Worm (Caenorhabditis elegans) whole organism, L1 larva: ENCODE data around the gene W09D6.4.

ENCODE experiments used
- C04F5.9 ChIP-seq: sonication (generic microtip); optimal IDR thresholded peaks from 2 replicates; lab custom pipeline; 2016; ENCODE audit warnings: missing genetic modification characterization, missing compliant biosample characterization
- F16B12.6 ChIP-seq: fragments of 150-350 bp; optimal IDR thresholded peaks from 2 replicates; lab custom pipeline; 2014; ENCODE audit warnings: missing biosample characterization, missing genetic modification characterization
- aha-1 ChIP-seq: fragments of 150-350 bp; optimal IDR thresholded peaks from 2 replicates; lab custom pipeline; 2014; ENCODE audit warnings: missing biosample characterization, missing genetic modification characterization
- ama-1 ChIP-seq: fragments of 150-350 bp; optimal IDR thresholded peaks from 2 replicates; lab custom pipeline; 2014
- ceh-63 ChIP-seq: fragments of 200-800 bp; sonication (Bioruptor generic); optimal IDR thresholded peaks from 2 replicates; lab custom pipeline; 2018; ENCODE audit warnings: mild to moderate bottlenecking, missing genetic modification characterization, missing compliant biosample characterization
- ceh-8 ChIP-seq: fragments of 200-800 bp; sonication (Bioruptor generic); optimal IDR thresholded peaks from 2 replicates; lab custom pipeline; 2018; ENCODE audit warnings: mild to moderate bottlenecking, missing genetic modification characterization, moderate library complexity, missing compliant biosample characterization
- ceh-82 ChIP-seq, 3 experiments: fragments of 150-350 bp in 1 of 3; sonication (generic microtip) in 2 of 3; optimal IDR thresholded peaks; 2 replicates each; lab custom pipeline; 2014 to 2017; ENCODE audit warnings: missing biosample characterization in 3 of 3, missing genetic modification characterization in 3 of 3
- ceh-88 ChIP-seq: fragments of 200-800 bp; sonication (Bioruptor generic); IDR thresholded peaks from 2 replicates; pipeline ENCODE4 v1.3.6; 2022; ENCODE audit warnings: missing genetic modification characterization, missing compliant biosample characterization
- ceh-90 ChIP-seq: sonication (generic microtip); optimal IDR thresholded peaks from 2 replicates; lab custom pipeline; 2016; ENCODE audit warnings: missing genetic modification characterization, missing compliant biosample characterization
- dpl-1 ChIP-seq, 3 experiments: fragments of 150-350 bp in 2 of 3; sonication (generic microtip) in 1 of 3; optimal IDR thresholded peaks; 2 replicates each; lab custom pipeline; 2014 to 2017; ENCODE audit warnings: missing biosample characterization in 3 of 3, missing genetic modification characterization in 3 of 3, missing genetic modification reagents in 3 of 3
- efl-1 ChIP-seq, 4 experiments: fragments of 150-350 bp; optimal IDR thresholded peaks in 3 of 4; peaks in 1 of 4; 1 replicate in 1 of 4; 2 replicates in 3 of 4; lab custom pipeline; 2014; ENCODE audit warnings: missing biosample characterization in 2 of 4, missing genetic modification characterization in 2 of 4, missing genetic modification reagents in 2 of 4
- egl-13 ChIP-seq: sonication (generic microtip); optimal IDR thresholded peaks from 2 replicates; lab custom pipeline; 2016; ENCODE audit warnings: missing genotype, missing genetic modification reagents, missing genetic modification characterization, missing compliant biosample characterization
- elt-2 ChIP-seq: sonication (generic microtip); optimal IDR thresholded peaks from 2 replicates; lab custom pipeline; 2016; ENCODE audit warnings: missing genetic modification characterization, mild to moderate bottlenecking, inconsistent platforms, missing compliant biosample characterization, missing genetic modification reagents
- elt-3 ChIP-seq, 6 experiments: fragments of 150-350 bp in 1 of 6; sonication (generic microtip); optimal IDR thresholded peaks; 2 replicates each; lab custom pipeline; 2017 to 2018; ENCODE audit warnings: missing biosample characterization in 6 of 6, missing genetic modification characterization in 6 of 6, inconsistent platforms in 1 of 6
- ets-5 ChIP-seq: fragments of 200-800 bp; sonication (Bioruptor generic); IDR thresholded peaks from 2 replicates; pipeline ENCODE4 v1.3.6; 2022; ENCODE audit warnings: missing genetic modification characterization, missing compliant biosample characterization
- fkh-10 ChIP-seq: sonication (generic microtip); optimal IDR thresholded peaks from 2 replicates; lab custom pipeline; 2017; ENCODE audit warnings: missing biosample characterization, missing genetic modification reagents, missing genetic modification characterization
- fkh-4 ChIP-seq: sonication (generic microtip); optimal IDR thresholded peaks from 2 replicates; lab custom pipeline; 2016; ENCODE audit warnings: missing compliant biosample characterization, missing genetic modification characterization, borderline replicate concordance
- fkh-8 ChIP-seq: sonication (generic microtip); optimal IDR thresholded peaks from 2 replicates; lab custom pipeline; 2016; ENCODE audit warnings: mild to moderate bottlenecking, missing genetic modification characterization, missing compliant biosample characterization
- grh-1 ChIP-seq: fragments of 200-800 bp; sonication (Bioruptor generic); IDR thresholded peaks from 2 replicates; pipeline ENCODE4 v1.3.6; 2022; ENCODE audit warnings: missing genetic modification reagents, missing genetic modification characterization, missing compliant biosample characterization
- hlh-4 ChIP-seq: sonication (generic microtip); optimal IDR thresholded peaks from 2 replicates; lab custom pipeline; 2016; ENCODE audit warnings: mild to moderate bottlenecking, missing genetic modification characterization, missing compliant biosample characterization
- irx-1 ChIP-seq: sonication (generic microtip); optimal IDR thresholded peaks from 2 replicates; lab custom pipeline; 2016; ENCODE audit warnings: missing genetic modification characterization, missing compliant biosample characterization
- isw-1 ChIP-seq: fragments of 200-800 bp; sonication (Bioruptor generic); IDR thresholded peaks from 2 replicates; pipeline ENCODE4 v1.3.6; 2022; ENCODE audit warnings: missing genetic modification characterization, missing compliant biosample characterization
- jun-1 ChIP-seq: fragments of 150-350 bp; optimal IDR thresholded peaks from 2 replicates; lab custom pipeline; 2014; ENCODE audit warnings: missing biosample characterization, missing genetic modification reagents, missing genetic modification characterization
- lin-13 ChIP-seq: fragments of 150-350 bp; optimal IDR thresholded peaks from 2 replicates; lab custom pipeline; 2014; ENCODE audit warnings: missing biosample characterization, missing genetic modification reagents, missing genetic modification characterization
- lin-14 ChIP-seq: fragments of 200-800 bp; sonication (Bioruptor generic); optimal IDR thresholded peaks from 2 replicates; lab custom pipeline; 2018; ENCODE audit warnings: mild to moderate bottlenecking, missing genetic modification characterization, moderate library complexity, missing compliant biosample characterization
- lin-15B ChIP-seq: fragments of 150-350 bp; sonication (generic microtip); optimal IDR thresholded peaks from 3 replicates; lab custom pipeline; 2014; ENCODE audit warnings: missing biosample characterization, missing genetic modification characterization
- lin-39 ChIP-seq: fragments of 150-350 bp; optimal IDR thresholded peaks from 2 replicates; lab custom pipeline; 2014; ENCODE audit warnings: missing biosample characterization, missing genetic modification reagents, missing genetic modification characterization
- lir-3 ChIP-seq: sonication (generic microtip); optimal IDR thresholded peaks from 2 replicates; lab custom pipeline; 2016; ENCODE audit warnings: mild to moderate bottlenecking, missing genetic modification characterization, moderate library complexity, missing compliant biosample characterization; ENCODE audit not compliant: poor library complexity
- lsy-2 ChIP-seq, 2 experiments: fragments of 150-350 bp; optimal IDR thresholded peaks; 2 replicates each; lab custom pipeline; 2014; ENCODE audit warnings: missing biosample characterization in 2 of 2, missing genetic modification characterization in 2 of 2
- mab-9 ChIP-seq: fragments of 200-800 bp; sonication (Bioruptor generic); IDR thresholded peaks from 2 replicates; pipeline ENCODE4 v1.3.6; 2022; ENCODE audit warnings: missing genetic modification reagents, missing genetic modification characterization, missing compliant biosample characterization
- mef-2 ChIP-seq: fragments of 150-350 bp; optimal IDR thresholded peaks from 2 replicates; lab custom pipeline; 2014; ENCODE audit warnings: missing biosample characterization, missing genetic modification characterization
- mep-1 ChIP-seq: fragments of 150-350 bp; optimal IDR thresholded peaks from 2 replicates; lab custom pipeline; 2014; ENCODE audit warnings: missing biosample characterization, missing genetic modification characterization
- nhr-19 ChIP-seq: fragments of 200-800 bp; sonication (Bioruptor generic); conservative IDR thresholded peaks from 2 replicates; pipeline ENCODE4 v1.3.6; 2022; ENCODE audit warnings: missing genetic modification characterization, missing compliant biosample characterization
- nhr-237 ChIP-seq: fragments of 150-350 bp; optimal IDR thresholded peaks from 2 replicates; lab custom pipeline; 2014; ENCODE audit warnings: missing biosample characterization, missing genetic modification characterization
- nhr-28 ChIP-seq: fragments of 150-350 bp; optimal IDR thresholded peaks from 2 replicates; lab custom pipeline; 2014; ENCODE audit warnings: missing biosample characterization, missing genetic modification characterization
- nhr-47 ChIP-seq: sonication (generic microtip); optimal IDR thresholded peaks from 2 replicates; lab custom pipeline; 2016; ENCODE audit warnings: mild to moderate bottlenecking, missing genetic modification characterization, moderate library complexity, missing compliant biosample characterization
- nhr-71 ChIP-seq: sonication (generic microtip); optimal IDR thresholded peaks from 2 replicates; lab custom pipeline; 2016; ENCODE audit warnings: mild to moderate bottlenecking, missing genetic modification characterization, moderate library complexity, missing compliant biosample characterization
- nhr-84 ChIP-seq: sonication (generic microtip); optimal IDR thresholded peaks from 2 replicates; lab custom pipeline; 2017; ENCODE audit warnings: missing biosample characterization, missing genetic modification characterization
- nhr-85 ChIP-seq: sonication (generic microtip); peaks from one replicate; lab custom pipeline; 2016; ENCODE audit warnings: missing genetic modification characterization, inconsistent platforms, missing compliant biosample characterization
- skn-1 ChIP-seq: fragments of 150-350 bp; optimal IDR thresholded peaks from 2 replicates; lab custom pipeline; 2014; ENCODE audit warnings: missing biosample characterization, missing genetic modification characterization
- snpc-4 ChIP-seq: fragments of 150-350 bp; optimal IDR thresholded peaks from 2 replicates; lab custom pipeline; 2014; ENCODE audit warnings: missing biosample characterization, missing genetic modification characterization
- snu-23 ChIP-seq: sonication (generic microtip); optimal IDR thresholded peaks from 2 replicates; lab custom pipeline; 2016; ENCODE audit warnings: missing genetic modification characterization, missing compliant biosample characterization
- sox-4 ChIP-seq: sonication (generic microtip); optimal IDR thresholded peaks from 2 replicates; lab custom pipeline; 2016; ENCODE audit warnings: missing genetic modification characterization, missing compliant biosample characterization
- sptf-1 ChIP-seq: fragments of 150-350 bp; optimal IDR thresholded peaks from 2 replicates; lab custom pipeline; 2014; ENCODE audit warnings: missing biosample characterization, missing genetic modification characterization
- sup-37 ChIP-seq: fragments of 200-800 bp; sonication (Bioruptor generic); optimal IDR thresholded peaks from 2 replicates; lab custom pipeline; 2018; ENCODE audit warnings: mild to moderate bottlenecking, missing genetic modification characterization, missing compliant biosample characterization
- swsn-7 ChIP-seq: sonication (generic microtip); optimal IDR thresholded peaks from 2 replicates; lab custom pipeline; 2016; ENCODE audit warnings: missing genetic modification characterization, missing compliant biosample characterization
- tlp-1 ChIP-seq: fragments of 150-350 bp; optimal IDR thresholded peaks from 2 replicates; lab custom pipeline; 2014; ENCODE audit warnings: missing biosample characterization, missing genetic modification characterization
- unc-30 ChIP-seq: sonication (generic microtip); optimal IDR thresholded peaks from 2 replicates; lab custom pipeline; 2017; ENCODE audit warnings: missing biosample characterization, missing genetic modification characterization
- unc-86 ChIP-seq: sonication (generic microtip); optimal IDR thresholded peaks from 2 replicates; lab custom pipeline; 2016; ENCODE audit warnings: missing genetic modification characterization, missing compliant biosample characterization
- xbp-1 ChIP-seq: sonication (generic microtip); optimal IDR thresholded peaks from 2 replicates; lab custom pipeline; 2016; ENCODE audit warnings: missing genetic modification characterization, missing compliant biosample characterization
- zip-4 ChIP-seq: fragments of 200-800 bp; sonication (Bioruptor generic); optimal IDR thresholded peaks from 2 replicates; lab custom pipeline; 2018; ENCODE audit warnings: mild to moderate bottlenecking, missing genetic modification characterization, moderate library complexity, missing compliant biosample characterization
- ztf-11 ChIP-seq, 2 experiments: sonication (generic microtip); optimal IDR thresholded peaks; 2 replicates each; lab custom pipeline; 2016 to 2017; ENCODE audit warnings: missing genetic modification characterization in 2 of 2, missing biosample characterization in 1 of 2, missing compliant biosample characterization in 1 of 2
- ztf-4 ChIP-seq: fragments of 150-350 bp; optimal IDR thresholded peaks from 2 replicates; lab custom pipeline; 2014; ENCODE audit warnings: missing biosample characterization, missing genetic modification characterization

Gene W09D6.4

ce11 chrIII:11110756-11111155, 31.2 kb downstream of the W09D6.4 start (continued):
- TF ChIP-seq snpc-4 (tag; lab: Kevin White, UChicago): peak; percentile 74
- TF ChIP-seq unc-86 (tag; lab: Kevin White, UChicago): peak; percentile 77
- TF ChIP-seq lir-3: peak; percentile 73
- TF ChIP-seq aha-1 (tag; lab: Kevin White, UChicago): no peak
- no peak for TF ChIP-seq hlh-4
- TF ChIP-seq swsn-7 (tag; lab: Kevin White, UChicago): peak; percentile 77
- peak; percentile 8 for TF ChIP-seq lin-13 (GFP tag; lab: Kevin White, UChicago)
- TF ChIP-seq nhr-237 (tag; lab: Kevin White, UChicago): no peak
- TF ChIP-seq fkh-10: peak; percentile 49
- no peak for TF ChIP-seq mef-2 (tag; lab: Kevin White, UChicago)
- TF ChIP-seq grh-1 (GFP tag; lab: Robert Waterston, UW): peak; percentile 80
- TF ChIP-seq zip-4 (GFP tag; lab: Kevin White, UChicago): peak; percentile 46
- TF ChIP-seq isw-1 (GFP tag; lab: Robert Waterston, UW): peak; percentile 71
- peak; percentile 70 for TF ChIP-seq nhr-85
- peak; percentile 57 for TF ChIP-seq lin-15B
- TF ChIP-seq ceh-63 (GFP tag; lab: Kevin White, UChicago): no peak
- peak; percentile 74 for TF ChIP-seq ceh-90 (tag; lab: Kevin White, UChicago)
- no peak for TF ChIP-seq sptf-1
- no peak for TF ChIP-seq ama-1
- TF ChIP-seq nhr-71: peak; percentile 88
- no peak for TF ChIP-seq nhr-28 (tag; lab: Kevin White, UChicago)
- TF ChIP-seq mep-1 (tag; lab: Kevin White, UChicago): peak; percentile 72
- 0 out of 2 replicates have a peak, but pooled peaks have one; percentile 17 for TF ChIP-seq ceh-88 (GFP tag; lab: Robert Waterston, UW)
- peak; percentile 57 for TF ChIP-seq elt-2
- TF ChIP-seq lin-39: peak; percentile 57
- TF ChIP-seq egl-13 (tag; lab: Kevin White, UChicago): peak; percentile 69
- peak; percentile 61 to 74 for TF ChIP-seq lsy-2 (tag; optimal IDR thresholded peaks at IDR 0.05; lab: Kevin White, UChicago)
- TF ChIP-seq dpl-1 (GFP tag; optimal IDR thresholded peaks at IDR 0.05; lab: Kevin White, UChicago): peak; percentile 64 to 81 (median 75)
- peak; percentile 68 for TF ChIP-seq mab-9 (GFP tag; lab: Robert Waterston, UW)
- peak; percentile 80; the same call in 1 of the 2 replicates for TF ChIP-seq nhr-19 (GFP tag; lab: Robert Waterston, UW)
- no peak for TF ChIP-seq nhr-84 (tag; lab: Kevin White, UChicago)
- TF ChIP-seq elt-3 (tag; optimal IDR thresholded peaks at IDR 0.05; lab: Kevin White, UChicago): peak in 1 of 6 experiments; percentile 45
- peak; percentile 69 for TF ChIP-seq C04F5.9
- TF ChIP-seq skn-1: peak; percentile 55
- peak; percentile 34 for TF ChIP-seq sup-37 (GFP tag; lab: Kevin White, UChicago)
- TF ChIP-seq tlp-1 (tag; lab: Kevin White, UChicago): no peak
- TF ChIP-seq F16B12.6 (tag; lab: Kevin White, UChicago): peak; percentile 59
- peak; percentile 57 for TF ChIP-seq fkh-4
- peak; percentile 62 for TF ChIP-seq ceh-8 (GFP tag; lab: Kevin White, UChicago)
- TF ChIP-seq fkh-8 (tag; lab: Kevin White, UChicago): peak; percentile 72
- TF ChIP-seq xbp-1 (tag; lab: Kevin White, UChicago): peak; percentile 75
- no peak for TF ChIP-seq unc-30 (tag; lab: Kevin White, UChicago)
- no peak for TF ChIP-seq lin-14 (GFP tag; lab: Kevin White, UChicago)
- TF ChIP-seq irx-1: peak; percentile 78
- peak; percentile 88 for TF ChIP-seq efl-1 (optimal IDR thresholded peaks at IDR 0.05; lab: Kevin White, UChicago)
- peak; percentile 78 to 98 for TF ChIP-seq efl-1 (GFP tag; optimal IDR thresholded peaks at IDR 0.05 in 1 of 2; lab: Kevin White, UChicago)
- peak; percentile 91 for TF ChIP-seq nhr-47
- TF ChIP-seq snu-23: peak; percentile 86
- TF ChIP-seq ets-5 (GFP tag; lab: Robert Waterston, UW): no peak
- peak in 1 of 2 experiments; percentile 67 for TF ChIP-seq ztf-11 (tag; optimal IDR thresholded peaks at IDR 0.05; lab: Kevin White, UChicago)
- peak; percentile 33 for TF ChIP-seq jun-1 (tag; lab: Kevin White, UChicago)
- TF ChIP-seq ztf-4 (tag; lab: Kevin White, UChicago): no peak
- peak; percentile 50 to 89 (median 83) for TF ChIP-seq ceh-82 (tag; optimal IDR thresholded peaks at IDR 0.05; lab: Kevin White, UChicago)
- peak; percentile 53 for TF ChIP-seq sox-4 (tag; lab: Kevin White, UChicago)
